Fruit fly (Drosophila melanogaster) whole organism: ENCODE results near the gene CG17298.

Experiments used
- Dll ChIP-seq: fragments of >200 bp; optimal IDR thresholded peaks from 2 replicates; lab custom pipeline; 2017
- EcR ChIP-seq, 2 experiments: fragments of >200 bp; optimal IDR thresholded peaks; 2 replicates each; lab custom pipeline; 2017; ENCODE audit warnings: missing biosample characterization in 2 of 2, missing genetic modification characterization in 2 of 2, missing genetic modification reagents in 2 of 2
- psq ChIP-seq: fragments of >200 bp; optimal IDR thresholded peaks from 2 replicates; lab custom pipeline; 2017
- usp ChIP-seq: fragments of >200 bp; optimal IDR thresholded peaks from 2 replicates; lab custom pipeline; 2017; ENCODE audit warnings: missing biosample characterization, missing genetic modification characterization, mixed read lengths

DNA sequence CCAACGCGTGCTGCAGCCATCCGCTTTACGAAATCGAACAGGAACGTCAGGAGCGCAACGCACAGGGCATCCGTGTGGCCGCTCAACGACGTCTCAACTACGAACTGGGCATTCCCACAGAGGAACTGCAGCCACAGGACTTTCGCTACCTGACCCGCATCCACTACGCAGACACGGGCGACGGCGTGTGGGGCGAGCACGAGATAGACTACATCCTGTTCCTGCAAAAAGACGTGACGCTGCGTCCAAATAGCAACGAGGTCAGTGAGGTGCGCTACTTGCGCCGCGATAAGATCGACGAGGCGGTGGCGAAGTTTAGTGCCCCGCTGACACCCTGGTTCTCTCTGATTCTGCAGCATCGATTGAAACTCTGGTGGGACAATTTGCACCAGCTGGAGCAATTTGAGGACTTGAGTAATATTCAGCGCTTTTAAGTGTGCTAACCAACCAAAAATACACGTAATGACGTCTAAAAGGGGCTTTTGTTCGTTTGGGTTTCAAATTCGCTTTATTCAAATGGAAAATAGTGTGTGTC lies 12.3 kb upstream of the CG17298 start:
- TF ChIP-seq usp (no peak), psq (lab: Kevin White, UChicago) (no peak), EcR (GFP tag; optimal IDR thresholded peaks at IDR 0.05; lab: Kevin White, UChicago) (no peak), Dll (lab: Kevin White, UChicago) (no peak)
